Worm (Caenorhabditis elegans): ENCODE measurements around the gene sri-77.

DNA sequence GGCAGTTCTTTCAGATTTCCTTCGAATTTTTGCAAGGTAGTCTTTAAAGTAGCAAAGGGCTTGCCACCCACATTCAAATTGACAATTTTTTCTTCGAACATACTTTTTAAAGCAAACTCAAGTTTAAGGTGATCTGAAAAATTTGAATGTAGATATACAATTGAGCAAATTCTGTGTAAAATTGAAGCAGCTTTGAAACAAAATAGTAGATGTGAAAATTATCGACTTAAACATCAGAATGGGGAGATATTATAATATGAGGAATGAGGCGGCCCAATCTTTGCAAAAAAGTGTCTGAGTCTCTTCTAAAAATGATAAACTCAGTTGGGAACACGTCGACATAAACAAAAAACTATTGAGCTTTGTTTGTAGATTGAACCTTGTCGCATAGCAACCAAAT, 39.3 kb upstream of the sri-77 start, which contains the start of gene F22E5.11:
- no peak for TF ChIP-seq W03F9.2 (tag; optimal IDR thresholded peaks at IDR 0.05)
- TF ChIP-seq dao-5 (tag; optimal IDR thresholded peaks at IDR 0.05), result no peak

Data from whole organism, L4/young adult.